Fruit fly (Drosophila melanogaster): Measurements from ENCODE around the gene dUTPase.

dUTPase gene

DNA sequence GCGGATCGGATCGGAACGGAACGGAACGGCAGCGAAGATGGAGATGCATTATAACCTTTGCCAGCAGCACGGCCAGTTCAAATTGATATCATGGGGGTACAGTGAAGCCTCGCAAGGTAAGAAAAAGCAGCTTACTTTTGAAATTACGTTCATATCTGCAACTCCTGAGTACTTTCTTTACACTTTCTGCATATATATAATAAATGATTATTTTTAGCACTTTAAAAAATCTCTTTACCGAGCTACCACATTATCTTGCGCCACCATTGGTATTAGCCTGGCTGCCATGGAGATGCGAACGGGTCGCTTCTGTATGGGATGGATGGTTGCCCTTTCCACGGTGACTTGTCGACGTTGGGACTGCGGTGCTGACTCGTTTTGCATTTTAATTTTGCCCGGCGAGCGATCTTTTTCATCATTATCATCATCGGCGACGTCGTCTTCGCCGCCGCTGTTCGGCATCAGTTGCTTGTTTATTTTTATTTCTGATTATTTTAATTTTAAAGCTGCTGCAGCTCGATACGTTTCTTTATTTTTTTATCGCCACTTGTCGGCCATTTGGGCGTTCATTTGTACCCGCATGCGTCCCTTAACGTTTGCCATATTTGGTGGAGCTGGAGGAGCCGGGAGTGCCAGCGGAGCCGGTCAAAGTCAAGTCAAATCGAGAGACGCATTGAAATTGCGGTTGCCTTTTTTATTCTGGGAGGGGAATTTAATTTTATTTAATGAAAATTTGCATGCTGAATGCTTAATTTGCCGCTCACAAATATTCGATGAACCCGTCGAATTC lies 42.1 kb downstream of the dUTPase start:
- TF ChIP-seq CG17801 (GFP tag; optimal IDR thresholded peaks at IDR 0.05; ENCODE audit: partially characterized antibody) = no peak

DNA sequence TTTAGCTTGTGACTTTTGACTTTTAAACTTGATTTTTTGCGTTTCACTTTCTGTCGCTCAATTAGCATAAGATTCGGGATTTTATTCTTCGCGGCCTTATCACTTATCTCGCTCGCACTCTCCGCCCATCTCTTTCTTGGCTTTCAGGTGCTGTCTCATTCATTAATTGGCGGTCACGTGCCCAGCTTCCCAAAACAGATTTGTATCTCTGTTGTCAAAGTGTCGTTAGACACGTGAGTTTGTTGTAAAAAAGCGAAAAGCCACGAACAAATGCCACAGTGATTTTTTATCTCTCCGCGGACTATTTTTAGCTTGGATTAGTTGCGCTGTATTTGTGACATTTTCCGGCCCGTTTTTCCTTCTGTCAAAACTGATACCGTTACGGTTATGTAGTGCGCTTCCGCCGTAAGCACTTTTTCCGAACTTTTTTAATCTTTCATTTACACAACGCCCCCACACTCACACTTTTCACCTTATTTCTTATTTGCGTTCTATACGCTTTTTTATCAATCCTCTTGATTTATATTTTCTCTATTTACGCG lies 45.8 kb downstream of the dUTPase start:
- TF ChIP-seq CG17801 (GFP tag; optimal IDR thresholded peaks at IDR 0.05; ENCODE audit: partially characterized antibody) = no peak

DNA sequence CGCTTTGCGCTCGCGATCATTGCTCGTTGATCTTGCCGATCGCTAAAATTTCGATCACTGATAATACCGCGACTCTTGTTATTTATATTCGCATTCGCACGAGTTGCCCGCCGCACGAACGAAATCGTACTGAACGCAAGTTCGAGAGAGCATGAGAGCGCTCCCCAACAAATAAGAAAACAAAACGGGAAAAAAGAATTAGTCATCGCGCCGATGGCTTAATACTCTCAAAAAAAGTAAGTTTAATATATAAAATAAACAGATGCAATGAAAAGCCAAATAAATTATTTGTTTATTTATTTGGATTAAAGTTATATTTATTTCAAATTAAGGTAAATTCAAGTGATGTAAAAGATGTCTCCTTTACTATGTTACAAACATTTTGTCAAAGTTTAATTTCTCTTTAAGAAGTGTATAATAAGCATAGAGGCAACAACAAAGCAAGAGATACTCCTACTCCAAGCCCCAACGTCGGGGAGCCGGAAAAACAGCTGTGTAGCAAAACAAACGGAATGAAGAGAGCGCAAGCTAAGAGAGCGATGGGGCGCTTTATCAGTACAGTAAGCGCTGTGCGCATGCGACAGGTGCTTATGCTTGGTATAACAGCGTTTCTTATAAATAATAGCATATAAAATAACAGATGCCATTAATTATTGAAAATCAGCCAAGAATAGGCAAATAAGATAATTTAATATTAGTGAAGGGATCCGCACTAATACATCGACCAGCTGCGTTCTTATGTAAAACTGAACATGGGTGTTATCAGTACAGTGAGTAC lies 46.4 kb downstream of the dUTPase start:
- peak; percentile 73 for TF ChIP-seq CG17801 (GFP tag; optimal IDR thresholded peaks at IDR 0.05; ENCODE audit: partially characterized antibody)

- no peak for TF ChIP-seq CG17801 (GFP tag; optimal IDR thresholded peaks at IDR 0.05; ENCODE audit: partially characterized antibody)
These were observed 47.1 kb downstream of the dUTPase start for dm6 chr2L:11058111-11058665.

DNA sequence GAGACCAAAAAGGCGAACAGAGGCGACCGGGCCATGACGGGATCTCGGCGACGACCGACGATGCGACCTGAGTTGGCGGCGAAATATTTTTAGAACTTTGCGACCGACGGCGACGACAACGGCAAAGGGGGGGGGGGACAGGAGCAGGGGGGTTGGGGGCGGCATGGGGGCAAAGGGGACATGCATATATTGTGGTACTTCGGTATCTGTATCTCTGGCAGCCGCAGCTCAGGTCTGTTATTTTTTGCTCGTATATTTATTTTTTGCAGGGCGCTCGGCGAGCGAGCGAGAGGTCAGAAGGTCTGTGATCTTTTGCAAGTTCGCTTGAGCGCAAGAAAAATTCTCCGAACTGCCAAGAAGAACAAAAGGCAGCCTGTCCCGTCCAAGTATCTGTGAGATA lies 48.1 kb downstream of the dUTPase start:
- no peak for TF ChIP-seq CG17801 (GFP tag; optimal IDR thresholded peaks at IDR 0.05; ENCODE audit: partially characterized antibody)

- no peak for TF ChIP-seq CG17801 (GFP tag; optimal IDR thresholded peaks at IDR 0.05; ENCODE audit: partially characterized antibody)
These were observed 50.0 kb downstream of the dUTPase start for dm6 chr2L:11061155-11061554.
